Fruit fly (Drosophila melanogaster) whole organism, wandering third instar larva: ENCODE measurements around the gene Ubc4.

Experiments
- Abd-B ChIP-seq: fragments of >200 bp; optimal IDR thresholded peaks from 2 replicates; lab custom pipeline; 2017; ENCODE audit warnings: missing biosample characterization, missing genetic modification characterization
- CG32264 ChIP-seq: fragments of 200-800 bp; sonication (Bioruptor generic); optimal IDR thresholded peaks from 2 replicates; lab custom pipeline; 2016; ENCODE audit warnings: missing biosample characterization, missing genetic modification characterization
- CG9705 ChIP-seq: fragments of 200-800 bp; sonication (Bioruptor generic); optimal IDR thresholded peaks from 2 replicates; lab custom pipeline; 2018; ENCODE audit warnings: missing biosample characterization, mild to moderate bottlenecking, missing genetic modification characterization
- CrebA ChIP-seq: fragments of 200-800 bp; sonication (Bioruptor generic); optimal IDR thresholded peaks from 2 replicates; lab custom pipeline; 2016; ENCODE audit warnings: missing biosample characterization, mild to moderate bottlenecking, missing genetic modification characterization, borderline replicate concordance
- Dfd ChIP-seq: fragments of >200 bp; optimal IDR thresholded peaks from 2 replicates; lab custom pipeline; 2017; ENCODE audit warnings: missing biosample characterization, missing genetic modification characterization
- Dif ChIP-seq: fragments of 200-275, 200-300 bp; sonication (Bioruptor generic); optimal IDR thresholded peaks from 2 replicates; lab custom pipeline; 2018; ENCODE audit warnings: missing biosample characterization, missing genetic modification characterization; ENCODE audit not compliant: partially characterized antibody
- GATAd ChIP-seq: sonication (Bioruptor generic); optimal IDR thresholded peaks from 2 replicates; lab custom pipeline; 2016; ENCODE audit warnings: missing biosample characterization, missing genetic modification characterization
- HLH106 ChIP-seq: fragments of 200-800 bp; optimal IDR thresholded peaks from 3 replicates; lab custom pipeline; 2019; ENCODE audit warnings: missing biosample characterization, mild to moderate bottlenecking, missing genetic modification characterization, moderate library complexity
- Hnf4 ChIP-seq: fragments of 200-800 bp; sonication (Bioruptor generic); optimal IDR thresholded peaks from 2 replicates; lab custom pipeline; 2016; ENCODE audit warnings: missing biosample characterization, mild to moderate bottlenecking, missing genetic modification characterization
- Hr78 ChIP-seq: fragments of >200 bp; optimal IDR thresholded peaks from 2 replicates; lab custom pipeline; 2017; ENCODE audit warnings: missing biosample characterization, missing genetic modification characterization
- Hr83 ChIP-seq: fragments of 200-300 bp; sonication (Bioruptor generic); optimal IDR thresholded peaks from 2 replicates; lab custom pipeline; 2016; ENCODE audit warnings: missing biosample characterization, mild to moderate bottlenecking, missing genetic modification characterization, moderate library complexity; ENCODE audit not compliant: poor library complexity, severe bottlenecking
- Jra ChIP-seq: sonication (Bioruptor generic); optimal IDR thresholded peaks from 2 replicates; lab custom pipeline; 2016; ENCODE audit warnings: missing biosample characterization, missing genetic modification characterization
- Mio ChIP-seq: sonication (Bioruptor generic); optimal IDR thresholded peaks from 2 replicates; lab custom pipeline; 2016; ENCODE audit warnings: missing biosample characterization, missing genetic modification characterization
- Myc ChIP-seq: fragments of >200 bp; optimal IDR thresholded peaks from 2 replicates; lab custom pipeline; 2017
- N ChIP-seq: fragments of >200 bp; optimal IDR thresholded peaks from 2 replicates; lab custom pipeline; 2018; ENCODE audit warnings: missing biosample characterization, missing external identifiers, missing genetic modification characterization
- OdsH ChIP-seq: fragments of 200-800 bp; sonication (Bioruptor generic); optimal IDR thresholded peaks from 2 replicates; lab custom pipeline; 2016; ENCODE audit warnings: missing biosample characterization, mild to moderate bottlenecking, missing genetic modification characterization
- Rel ChIP-seq, 2 experiments: fragments of 200-800 bp; sonication (Bioruptor generic) in 1 of 2; optimal IDR thresholded peaks; 2 replicates in 1 of 2; 3 replicates in 1 of 2; lab custom pipeline; 2016 to 2019; ENCODE audit warnings: mild to moderate bottlenecking in 2 of 2, missing biosample characterization in 2 of 2, missing genetic modification characterization in 2 of 2, moderate library complexity in 1 of 2
- Sp1 ChIP-seq: fragments of 200-800 bp; sonication (Bioruptor generic); optimal IDR thresholded peaks from 3 replicates; lab custom pipeline; 2019; ENCODE audit warnings: missing biosample characterization, mild to moderate bottlenecking, missing genetic modification characterization, moderate library complexity
- Vsx2 ChIP-seq: fragments of 200-300, 225-300 bp; sonication (Bioruptor generic); optimal IDR thresholded peaks from 2 replicates; lab custom pipeline; 2018; ENCODE audit warnings: missing biosample characterization, missing genetic modification characterization; ENCODE audit not compliant: partially characterized antibody
- br ChIP-seq: fragments of 200-800 bp; sonication (Bioruptor generic); optimal IDR thresholded peaks from 2 replicates; lab custom pipeline; 2016; ENCODE audit warnings: missing biosample characterization, missing genetic modification characterization
- brk ChIP-seq: fragments of 200-800 bp; sonication (Bioruptor generic); optimal IDR thresholded peaks from 2 replicates; lab custom pipeline; 2016; ENCODE audit warnings: missing biosample characterization, mild to moderate bottlenecking, missing genetic modification characterization
- dl ChIP-seq, 2 experiments: fragments of 175-275, 200-275 bp in 1 of 2; fragments of 200-275 bp in 1 of 2; sonication (Bioruptor generic); optimal IDR thresholded peaks; lab custom pipeline; 2018; ENCODE audit warnings: mild to moderate bottlenecking in 2 of 2, missing biosample characterization in 2 of 2, missing genetic modification characterization in 2 of 2, moderate library complexity in 2 of 2; ENCODE audit not compliant: partially characterized antibody in 2 of 2, insufficient read depth in 1 of 2
- dmrt93B ChIP-seq: fragments of 200-800 bp; sonication (Bioruptor generic); optimal IDR thresholded peaks from 2 replicates; lab custom pipeline; 2018; ENCODE audit warnings: missing biosample characterization, mild to moderate bottlenecking, missing genetic modification characterization
- dsf ChIP-seq: sonication (Bioruptor generic); optimal IDR thresholded peaks from 2 replicates; lab custom pipeline; 2016; ENCODE audit warnings: missing biosample characterization, missing genetic modification characterization, borderline replicate concordance
- ey ChIP-seq: fragments of 200-800 bp; sonication (Bioruptor generic); optimal IDR thresholded peaks from 2 replicates; lab custom pipeline; 2016; ENCODE audit warnings: missing biosample characterization, missing genetic modification characterization
- foxo ChIP-seq, 2 experiments: fragments of 200-800 bp; sonication (Bioruptor generic); optimal IDR thresholded peaks; 2 replicates in 1 of 2; 3 replicates in 1 of 2; lab custom pipeline; 2016 to 2017; ENCODE audit warnings: missing biosample characterization in 2 of 2, missing genetic modification characterization in 2 of 2
- fru ChIP-seq: fragments of 200-800 bp; sonication (Bioruptor generic); optimal IDR thresholded peaks from 3 replicates; lab custom pipeline; 2016; ENCODE audit warnings: missing biosample characterization, mild to moderate bottlenecking, missing genetic modification characterization
- h ChIP-seq: fragments of 200-800 bp; sonication (Bioruptor generic); optimal IDR thresholded peaks from 3 replicates; lab custom pipeline; 2016; ENCODE audit warnings: missing biosample characterization, mild to moderate bottlenecking, missing genetic modification characterization
- jim ChIP-seq: fragments of 175-275, 200-325 bp; sonication (Bioruptor generic); optimal IDR thresholded peaks from 2 replicates; lab custom pipeline; 2016; ENCODE audit warnings: missing biosample characterization, mild to moderate bottlenecking, missing genetic modification characterization
- lola ChIP-seq: fragments of >200 bp; optimal IDR thresholded peaks from 2 replicates; lab custom pipeline; 2017; ENCODE audit warnings: missing biosample characterization, missing genetic modification characterization
- pan ChIP-seq: fragments of >200 bp; optimal IDR thresholded peaks from 2 replicates; lab custom pipeline; 2017
- psq ChIP-seq: fragments of 200-800 bp; sonication (Bioruptor generic); optimal IDR thresholded peaks from 3 replicates; lab custom pipeline; 2017; ENCODE audit warnings: missing biosample characterization, mild to moderate bottlenecking, missing genetic modification characterization, moderate library complexity
- rgr ChIP-seq: fragments of 200-800 bp; sonication (Bioruptor generic); optimal IDR thresholded peaks from 3 replicates; lab custom pipeline; 2016; ENCODE audit warnings: missing biosample characterization, mild to moderate bottlenecking, missing genetic modification characterization
- sage ChIP-seq: fragments of 200-800 bp; sonication (Bioruptor generic); optimal IDR thresholded peaks from 2 replicates; lab custom pipeline; 2016; ENCODE audit warnings: missing biosample characterization, mild to moderate bottlenecking, missing genetic modification characterization
- sv ChIP-seq: fragments of 200-800 bp; sonication (Bioruptor generic); optimal IDR thresholded peaks from 3 replicates; lab custom pipeline; 2016; ENCODE audit warnings: missing biosample characterization, missing genetic modification characterization
- tai ChIP-seq: sonication (Bioruptor generic); optimal IDR thresholded peaks from 2 replicates; lab custom pipeline; 2016; ENCODE audit warnings: missing biosample characterization, missing genetic modification characterization
- usp ChIP-seq: fragments of >200 bp; optimal IDR thresholded peaks from 2 replicates; lab custom pipeline; 2017; ENCODE audit warnings: missing biosample characterization, missing genetic modification characterization
- woc ChIP-seq: sonication (Bioruptor generic); optimal IDR thresholded peaks from 2 replicates; lab custom pipeline; 2016; ENCODE audit warnings: missing biosample characterization, mild to moderate bottlenecking, missing genetic modification characterization

The Ubc4 gene

dm6 chr3L:9720102-9720501 lies 22.0 kb downstream of the Ubc4 start:
- TF ChIP-seq rgr = no peak
- TF ChIP-seq OdsH = no peak
- TF ChIP-seq psq (GFP tag; lab: Kevin White, UChicago) = no peak
- no peak for TF ChIP-seq Myc (lab: Kevin White, UChicago)
- TF ChIP-seq pan (lab: Kevin White, UChicago) = no peak
- no peak for TF ChIP-seq Hr78 (GFP tag; lab: Kevin White, UChicago)
- no peak for TF ChIP-seq HLH106 (tag; lab: Kevin White, UChicago)
- TF ChIP-seq CG9705 (GFP tag; lab: Kevin White, UChicago) = no peak
- TF ChIP-seq sage (GFP tag; lab: Kevin White, UChicago) = no peak
- no peak for TF ChIP-seq foxo (GFP tag; optimal IDR thresholded peaks at IDR 0.05; lab: Kevin White, UChicago)
- no peak for TF ChIP-seq Abd-B (GFP tag; lab: Kevin White, UChicago)
- TF ChIP-seq lola (GFP tag; lab: Kevin White, UChicago) = no peak

dm6 chr3L:9723108-9723507 lies 25.0 kb downstream of the Ubc4 start, which contains the start of the genes nbs and defl:
Gene nbs, minus strand, starts transcription at chr3L:9723194.
Gene defl, plus strand, starts transcription at chr3L:9723423.
- TF ChIP-seq Hr83 (GFP tag; lab: Kevin White, UChicago) (no peak), OdsH (peak; percentile 62), Vsx2 (GFP tag; lab: Kevin White, UChicago) (no peak), sage (GFP tag; lab: Kevin White, UChicago) (no peak), Hr78 (GFP tag; lab: Kevin White, UChicago) (no peak), fru (GFP tag; lab: Kevin White, UChicago) (no peak), dsf (GFP tag; lab: Kevin White, UChicago) (peak; percentile 46), Jra (no peak), usp (no peak), GATAd (GFP tag; lab: Kevin White, UChicago) (no peak), Rel (GFP tag; optimal IDR thresholded peaks at IDR 0.05; lab: Kevin White, UChicago) (no peak), Rel (tag; optimal IDR thresholded peaks at IDR 0.05; lab: Kevin White, UChicago) (peak; percentile 49), dmrt93B (GFP tag; lab: Kevin White, UChicago) (no peak), psq (GFP tag; lab: Kevin White, UChicago) (peak; percentile 62), ey (peak; percentile 72), br (no peak), CG9705 (GFP tag; lab: Kevin White, UChicago) (peak; percentile 67), HLH106 (tag; lab: Kevin White, UChicago) (peak; percentile 85), sv (GFP tag; lab: Kevin White, UChicago) (peak; percentile 56), Hnf4 (GFP tag; lab: Kevin White, UChicago) (no peak), h (GFP tag; lab: Kevin White, UChicago) (no peak), pan (lab: Kevin White, UChicago) (no peak), lola (GFP tag; lab: Kevin White, UChicago) (no peak), Mio (GFP tag; lab: Kevin White, UChicago) (no peak), CG32264 (GFP tag; lab: Kevin White, UChicago) (no peak), dl (GFP tag; optimal IDR thresholded peaks at IDR 0.05; lab: Kevin White, UChicago; ENCODE audit: insufficient read depth in 1 of 2, partially characterized antibody in 2 of 2) (no peak), Abd-B (GFP tag; lab: Kevin White, UChicago) (no peak), CrebA (GFP tag; lab: Kevin White, UChicago) (no peak), N (no peak), tai (GFP tag; lab: Kevin White, UChicago) (no peak), brk (GFP tag; lab: Kevin White, UChicago) (no peak), jim (no peak), rgr (peak; percentile 80), foxo (GFP tag; optimal IDR thresholded peaks at IDR 0.05; lab: Kevin White, UChicago) (no peak), woc (GFP tag; lab: Kevin White, UChicago) (no peak), Sp1 (GFP tag; lab: Kevin White, UChicago) (no peak), Dif (GFP tag; lab: Kevin White, UChicago) (no peak), Myc (lab: Kevin White, UChicago) (peak; percentile 27), Dfd (GFP tag; lab: Kevin White, UChicago) (no peak)
- TF ChIP-seq, all 38 proteins: peak for 10
